Fruit fly (Drosophila melanogaster) whole organism, adult: ENCODE results near the gene CG42685.
A peak's percentile ranks its signal among the peaks of the same experiment; 100 is the strongest.

Experiments
- CG12768 ChIP-seq: fragments of 200-800 bp; sonication (Bioruptor generic); optimal IDR thresholded peaks from 2 replicates; lab custom pipeline; 2017; ENCODE audit warnings: missing biosample characterization, missing genetic modification characterization, mild to moderate bottlenecking, moderate library complexity, missing genetic modification reagents
- CG1620 ChIP-seq: fragments of 200-800 bp; sonication (Bioruptor generic); optimal IDR thresholded peaks from 2 replicates; lab custom pipeline; 2016; ENCODE audit warnings: missing biosample characterization, missing genetic modification characterization
- CG7101 ChIP-seq: fragments of 200-800 bp; sonication (Bioruptor generic); optimal IDR thresholded peaks from 2 replicates; lab custom pipeline; 2018; ENCODE audit warnings: missing biosample characterization, mild to moderate bottlenecking, missing genetic modification characterization, moderate library complexity
- Clk ChIP-seq: fragments of 200-800 bp; sonication (Bioruptor generic); optimal IDR thresholded peaks from 2 replicates; lab custom pipeline; 2017; ENCODE audit warnings: missing biosample characterization, missing genetic modification characterization
- Crg-1 ChIP-seq: fragments of 200-800 bp; sonication (Bioruptor generic); optimal IDR thresholded peaks from 2 replicates; lab custom pipeline; 2016; ENCODE audit warnings: missing biosample characterization, missing genetic modification characterization
- Hr96 ChIP-seq: fragments of 200-800 bp; sonication (Bioruptor generic); optimal IDR thresholded peaks from 2 replicates; lab custom pipeline; 2016; ENCODE audit warnings: missing biosample characterization, missing genetic modification characterization
- bab1 ChIP-seq: fragments of 200-800 bp; sonication (Bioruptor generic); optimal IDR thresholded peaks from 3 replicates; lab custom pipeline; 2019; ENCODE audit warnings: missing biosample characterization, mild to moderate bottlenecking, missing genetic modification characterization, moderate library complexity
- cnc ChIP-seq, 2 experiments: fragments of >200 bp; optimal IDR thresholded peaks; 2 replicates each; lab custom pipeline; 2017
- kay ChIP-seq: fragments of 200-800 bp; sonication (Bioruptor generic); peaks from one replicate; lab custom pipeline; 2016; ENCODE audit warnings: missing biosample characterization, missing genetic modification characterization, borderline replicate concordance
- tj ChIP-seq: fragments of 200-800 bp; sonication (Bioruptor generic); optimal IDR thresholded peaks from 3 replicates; lab custom pipeline; 2017; ENCODE audit warnings: missing biosample characterization, mild to moderate bottlenecking, missing genetic modification characterization, moderate library complexity

DNA sequence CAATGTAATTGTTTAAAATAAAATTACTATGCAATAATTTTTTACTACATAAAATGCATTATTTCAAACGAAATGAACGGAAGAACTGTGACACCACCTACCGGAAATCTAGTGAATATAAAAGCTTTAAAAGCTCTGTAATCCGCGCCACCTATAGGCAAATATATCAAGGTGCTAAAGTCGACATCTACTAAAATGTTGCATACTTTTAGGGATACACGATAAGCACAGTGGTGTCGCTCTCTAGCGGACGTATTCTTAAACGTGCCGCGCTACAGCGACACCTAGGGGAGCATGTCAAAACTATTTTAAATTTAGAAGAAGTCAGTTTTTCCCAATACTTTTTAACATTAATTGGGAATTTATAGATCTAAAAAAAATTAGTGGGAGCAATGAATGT is 23.8 kb downstream of the CG42685 start:
- TF ChIP-seq cnc (optimal IDR thresholded peaks at IDR 0.05; lab: Kevin White, UChicago): no peak
- TF ChIP-seq Clk (GFP tag; lab: Kevin White, UChicago): no peak
- TF ChIP-seq kay (GFP tag; lab: Kevin White, UChicago): peak; percentile 10
- TF ChIP-seq tj (GFP tag; lab: Kevin White, UChicago): no peak
- TF ChIP-seq Crg-1 (GFP tag; lab: Kevin White, UChicago): peak; percentile 14
- TF ChIP-seq Hr96 (GFP tag; lab: Kevin White, UChicago): peak; percentile 85
- peak; percentile 46 for TF ChIP-seq CG7101 (tag; lab: Kevin White, UChicago)
- TF ChIP-seq bab1: peak; percentile 81
- TF ChIP-seq CG1620: peak; percentile 74
- peak; percentile 17 for TF ChIP-seq CG12768 (GFP tag; lab: Kevin White, UChicago)
